Worm (Caenorhabditis elegans): ENCODE results near the gene F13A2.5.

The F13A2.5 gene

DNA sequence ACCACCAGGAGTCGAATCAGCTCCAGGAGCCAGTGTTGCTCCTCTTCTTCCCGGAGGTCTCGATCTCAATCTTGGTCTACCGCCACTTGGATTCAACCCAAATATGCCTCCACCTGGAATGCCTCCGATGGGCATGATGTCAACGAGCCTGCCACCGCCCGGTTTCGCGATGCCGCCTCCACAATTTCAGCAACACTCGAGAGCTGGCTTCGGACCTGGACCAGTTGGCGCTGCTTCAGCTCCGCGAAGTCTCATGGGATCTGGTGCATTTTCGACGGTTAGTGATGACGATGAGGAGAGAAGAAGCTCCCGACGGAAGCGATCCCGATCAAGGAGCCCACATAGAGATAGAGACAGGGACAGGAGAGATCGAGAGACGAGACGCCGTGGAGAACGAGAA, 28.8 kb downstream of the F13A2.5 start:
- TF ChIP-seq nhr-2 (tag; optimal IDR thresholded peaks at IDR 0.05) (no peak), blmp-1 (tag; optimal IDR thresholded peaks at IDR 0.05) (no peak), lin-13 (tag; optimal IDR thresholded peaks at IDR 0.05) (no peak), snpc-4 (tag; optimal IDR thresholded peaks at IDR 0.05) (no peak), flh-1 (GFP tag; optimal IDR thresholded peaks at IDR 0.05) (no peak), bed-3 (GFP tag; optimal IDR thresholded peaks at IDR 0.05) (no peak), elt-1 (tag; optimal IDR thresholded peaks at IDR 0.05; ENCODE audit: borderline replicate concordance, insufficient read depth) (no peak), mab-5 (tag; optimal IDR thresholded peaks at IDR 0.05) (no peak), nhr-237 (tag; optimal IDR thresholded peaks at IDR 0.05) (no peak), unc-120 (tag; optimal IDR thresholded peaks at IDR 0.05; ENCODE audit: poor library complexity, severe bottlenecking) (no peak), cnd-1 (tag; optimal IDR thresholded peaks at IDR 0.05) (no peak), ces-1 (GFP tag; optimal IDR thresholded peaks at IDR 0.05) (no peak), drap-1 (GFP tag; optimal IDR thresholded peaks at IDR 0.05) (no peak)

DNA sequence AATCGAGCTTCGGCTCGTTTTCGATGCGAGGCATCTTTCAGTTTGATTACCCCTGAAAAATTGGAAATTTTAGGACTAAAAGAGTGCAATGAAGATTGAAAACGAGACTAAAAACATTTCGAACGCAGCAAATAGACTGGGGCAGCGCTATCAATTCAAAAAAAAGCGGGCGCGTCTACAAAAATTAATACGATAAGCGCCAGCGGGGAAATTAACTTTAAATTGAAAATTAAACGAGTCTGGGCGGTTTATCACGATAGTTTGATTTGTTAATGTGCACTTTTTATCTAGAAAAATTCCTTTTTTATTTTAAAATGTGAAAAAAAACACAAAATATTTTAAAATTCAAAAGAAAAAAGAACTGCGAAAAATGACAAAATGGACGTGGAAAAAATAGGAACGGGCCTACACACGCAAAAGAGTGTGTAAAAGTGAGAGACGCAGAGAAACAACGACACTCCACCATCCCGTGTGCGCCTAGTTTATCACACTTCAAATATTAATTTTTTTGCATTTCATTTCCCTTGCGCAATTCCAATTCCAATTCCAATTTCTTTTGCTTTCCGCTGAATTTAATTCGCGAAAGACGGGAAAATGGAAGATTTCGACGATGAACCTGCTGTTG, 30.3 kb downstream of the F13A2.5 start, which contains the start of the genes gmpr-1 and fipp-1:
Gene gmpr-1 (minus strand): TSS at position 75 of the 625 bp plus-strand sequence.
Gene fipp-1 (plus strand): TSS at position 499 of the 625 bp plus-strand sequence.
- TF ChIP-seq pha-4 (tag; optimal IDR thresholded peaks at IDR 0.05): peak; percentile 42
- no peak for TF ChIP-seq unc-120 (tag; optimal IDR thresholded peaks at IDR 0.05; ENCODE audit: poor library complexity, severe bottlenecking)
- peak; percentile 46 for TF ChIP-seq ces-1 (GFP tag; optimal IDR thresholded peaks at IDR 0.05)
- TF ChIP-seq mep-1 (tag; optimal IDR thresholded peaks at IDR 0.05): peak; percentile 54
- TF ChIP-seq hlh-1 (tag; optimal IDR thresholded peaks at IDR 0.05): no peak
- TF ChIP-seq zip-8 (tag; optimal IDR thresholded peaks at IDR 0.05): peak; percentile 0
- no peak for TF ChIP-seq mls-2 (tag; optimal IDR thresholded peaks at IDR 0.05)
- TF ChIP-seq lsy-2 (tag; optimal IDR thresholded peaks at IDR 0.05): peak; percentile 15

ce11 chrV:4370515-4370914, 31.2 kb downstream of the F13A2.5 start:
- TF ChIP-seq unc-120 (tag; optimal IDR thresholded peaks at IDR 0.05; ENCODE audit: poor library complexity, severe bottlenecking): no peak
- TF ChIP-seq unc-62 (GFP tag; optimal IDR thresholded peaks at IDR 0.05): no peak
- TF ChIP-seq ceh-39 (tag; optimal IDR thresholded peaks at IDR 0.05): no peak
- TF ChIP-seq sem-2 (GFP tag; optimal IDR thresholded peaks at IDR 0.05): no peak
- TF ChIP-seq nhr-28 (tag; optimal IDR thresholded peaks at IDR 0.05): no peak
- TF ChIP-seq nhr-12 (tag; optimal IDR thresholded peaks at IDR 0.05): no peak
- no peak for TF ChIP-seq tbx-8 (GFP tag; optimal IDR thresholded peaks at IDR 0.05)
- no peak for TF ChIP-seq bed-3 (GFP tag; optimal IDR thresholded peaks at IDR 0.05)
- no peak for TF ChIP-seq mep-1 (tag; optimal IDR thresholded peaks at IDR 0.05)
- no peak for TF ChIP-seq flh-1 (GFP tag; optimal IDR thresholded peaks at IDR 0.05)
- TF ChIP-seq ham-2 (GFP tag; optimal IDR thresholded peaks at IDR 0.05): no peak

DNA sequence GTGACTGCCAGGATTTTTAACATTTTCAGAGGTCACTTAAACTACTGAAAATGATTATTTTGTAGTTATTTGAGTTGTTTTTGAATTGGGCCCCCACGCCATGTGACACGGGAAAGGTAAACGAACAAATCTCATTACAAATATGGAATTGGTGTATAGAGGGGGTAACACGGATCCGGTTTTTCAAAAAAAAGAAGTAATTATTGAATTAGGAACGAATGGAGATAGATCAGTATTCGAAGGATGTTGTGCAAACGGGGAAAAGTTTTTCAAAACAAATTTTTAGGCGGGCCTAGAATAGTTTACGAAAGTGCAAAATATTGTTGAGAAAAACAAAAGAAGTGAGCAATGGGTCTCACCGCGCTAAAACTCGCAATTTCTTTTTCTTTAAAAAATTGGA, 35.3 kb downstream of the F13A2.5 start, which contains the start of gene F32D1.11:
Gene F32D1.11 (minus strand): TSS at position 101 of the 400 bp plus-strand sequence.
- TF ChIP-seq unc-62 (GFP tag; optimal IDR thresholded peaks at IDR 0.05): no peak
- TF ChIP-seq ceh-83 (GFP tag; optimal IDR thresholded peaks at IDR 0.05): no peak
- TF ChIP-seq zip-8 (tag; optimal IDR thresholded peaks at IDR 0.05): no peak
- TF ChIP-seq nhr-237 (tag; optimal IDR thresholded peaks at IDR 0.05): no peak
- no peak for TF ChIP-seq ztf-11 (tag; optimal IDR thresholded peaks at IDR 0.05)
- TF ChIP-seq mls-2 (tag; optimal IDR thresholded peaks at IDR 0.05): no peak
- no peak for TF ChIP-seq lin-32 (GFP tag; optimal IDR thresholded peaks at IDR 0.05)
- TF ChIP-seq cnd-1 (tag; optimal IDR thresholded peaks at IDR 0.05): no peak
- TF ChIP-seq mep-1 (tag; optimal IDR thresholded peaks at IDR 0.05): no peak
- no peak for TF ChIP-seq sptf-1 (tag; optimal IDR thresholded peaks at IDR 0.05)
- no peak for TF ChIP-seq sem-2 (GFP tag; optimal IDR thresholded peaks at IDR 0.05)
- TF ChIP-seq ces-1 (GFP tag; optimal IDR thresholded peaks at IDR 0.05): no peak
- TF ChIP-seq elt-1 (tag; optimal IDR thresholded peaks at IDR 0.05; ENCODE audit: borderline replicate concordance, insufficient read depth): no peak
- TF ChIP-seq lin-13 (tag; optimal IDR thresholded peaks at IDR 0.05): no peak
- no peak for TF ChIP-seq nhr-76 (tag; optimal IDR thresholded peaks at IDR 0.05)
- TF ChIP-seq mab-5 (tag; optimal IDR thresholded peaks at IDR 0.05): no peak
- no peak for TF ChIP-seq nhr-28 (tag; optimal IDR thresholded peaks at IDR 0.05)
- TF ChIP-seq M03D4.4 (tag; optimal IDR thresholded peaks at IDR 0.05): no peak
- TF ChIP-seq lsy-2 (tag; optimal IDR thresholded peaks at IDR 0.05): no peak
- no peak for TF ChIP-seq tbx-8 (GFP tag; optimal IDR thresholded peaks at IDR 0.05)

All from whole organism, mixed stage, embryonic.